Fruit fly (Drosophila melanogaster) Kc167 (cell line): ENCODE measurements around the gene CAH6.

Experiments
- Myc ChIP-seq: fragments of >200 bp; optimal IDR thresholded peaks from 2 replicates; lab custom pipeline; 2017; ENCODE audit warnings: missing external identifiers
- Sin3A ChIP-seq: fragments of >200 bp; optimal IDR thresholded peaks from 2 replicates; lab custom pipeline; 2018; ENCODE audit warnings: missing external identifiers
- h ChIP-seq: fragments of >200 bp; optimal IDR thresholded peaks from 3 replicates; lab custom pipeline; 2018; ENCODE audit warnings: missing external identifiers
- insv ChIP-seq: fragments of >200 bp; optimal IDR thresholded peaks from 3 replicates; lab custom pipeline; 2018; ENCODE audit warnings: missing external identifiers
- psq ChIP-seq: fragments of >200 bp; optimal IDR thresholded peaks from 2 replicates; lab custom pipeline; 2017; ENCODE audit warnings: missing external identifiers
- ttk ChIP-seq: sonication (Bioruptor generic); optimal IDR thresholded peaks from 2 replicates; lab custom pipeline; 2017; ENCODE audit warnings: missing external identifiers

Gene CAH6

DNA sequence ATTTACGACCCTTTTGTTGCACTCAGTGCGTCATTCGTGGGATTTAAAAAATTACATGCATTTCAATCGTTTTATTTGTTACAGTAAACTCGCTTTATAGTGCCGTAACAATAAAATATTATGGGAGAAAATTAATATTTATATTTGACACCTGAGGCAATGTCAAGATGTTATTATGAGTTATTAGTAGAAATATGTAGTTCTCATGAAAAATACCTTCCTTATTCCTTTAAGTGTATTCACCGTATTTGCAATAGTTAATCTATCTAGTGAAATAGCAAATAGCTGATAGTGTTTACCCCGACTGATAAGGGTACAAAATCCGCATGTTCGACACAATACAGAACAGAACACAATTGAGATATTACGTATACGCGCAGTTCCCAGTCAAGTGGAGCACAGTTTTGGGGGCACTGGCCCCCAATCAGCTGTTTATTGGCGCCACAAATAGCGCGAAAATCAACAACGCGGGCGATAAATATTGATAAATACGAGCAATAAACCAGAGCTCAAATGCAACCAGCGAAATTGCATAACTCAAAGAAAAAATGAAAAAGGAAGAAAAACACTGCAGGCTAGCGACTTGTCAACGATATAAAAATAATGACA, 6.9 kb upstream of the CAH6 start:
- TF ChIP-seq insv (lab: Kevin White, UChicago), result no peak
- no peak for TF ChIP-seq psq (lab: Kevin White, UChicago)
- TF ChIP-seq Sin3A (lab: Kevin White, UChicago), result no peak
- TF ChIP-seq ttk (lab: Kevin White, UChicago), result no peak
- no peak for TF ChIP-seq h (lab: Kevin White, UChicago)
- no peak for TF ChIP-seq Myc (lab: Kevin White, UChicago)

DNA sequence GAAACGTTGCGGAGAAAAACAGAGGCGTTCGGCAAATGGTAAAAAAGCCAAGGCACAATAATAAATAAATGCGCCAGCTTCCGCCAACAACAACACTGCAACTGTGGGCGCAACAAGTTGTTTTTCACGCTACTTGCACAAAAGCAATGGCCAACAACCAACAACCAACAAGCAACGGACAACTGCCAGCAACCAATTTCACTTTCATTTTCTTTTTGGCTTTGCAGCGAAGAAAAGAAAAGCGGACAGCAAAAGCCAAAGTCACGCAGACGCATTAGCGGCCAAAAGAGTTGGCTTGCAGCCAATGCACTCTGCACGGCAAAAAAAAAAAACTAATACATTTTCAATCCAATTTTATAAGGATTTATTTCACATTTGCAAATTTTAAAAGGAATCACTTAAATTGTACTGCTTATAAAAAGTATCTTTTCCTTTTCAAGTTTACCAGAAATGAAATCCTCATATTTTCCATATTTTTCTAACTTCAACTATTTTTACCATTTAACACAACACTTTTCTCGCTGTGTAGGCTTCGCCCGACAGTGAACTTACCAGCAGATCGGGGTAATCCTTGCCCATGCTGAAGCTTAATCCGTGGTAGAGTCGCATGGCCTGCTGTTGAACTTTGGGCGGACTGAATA, 6.1 kb upstream of the CAH6 start:
- no peak for TF ChIP-seq ttk (lab: Kevin White, UChicago)
- no peak for TF ChIP-seq insv (lab: Kevin White, UChicago)
- no peak for TF ChIP-seq psq (lab: Kevin White, UChicago)
- TF ChIP-seq Myc (lab: Kevin White, UChicago), result no peak
- no peak for TF ChIP-seq h (lab: Kevin White, UChicago)
- no peak for TF ChIP-seq Sin3A (lab: Kevin White, UChicago)

DNA sequence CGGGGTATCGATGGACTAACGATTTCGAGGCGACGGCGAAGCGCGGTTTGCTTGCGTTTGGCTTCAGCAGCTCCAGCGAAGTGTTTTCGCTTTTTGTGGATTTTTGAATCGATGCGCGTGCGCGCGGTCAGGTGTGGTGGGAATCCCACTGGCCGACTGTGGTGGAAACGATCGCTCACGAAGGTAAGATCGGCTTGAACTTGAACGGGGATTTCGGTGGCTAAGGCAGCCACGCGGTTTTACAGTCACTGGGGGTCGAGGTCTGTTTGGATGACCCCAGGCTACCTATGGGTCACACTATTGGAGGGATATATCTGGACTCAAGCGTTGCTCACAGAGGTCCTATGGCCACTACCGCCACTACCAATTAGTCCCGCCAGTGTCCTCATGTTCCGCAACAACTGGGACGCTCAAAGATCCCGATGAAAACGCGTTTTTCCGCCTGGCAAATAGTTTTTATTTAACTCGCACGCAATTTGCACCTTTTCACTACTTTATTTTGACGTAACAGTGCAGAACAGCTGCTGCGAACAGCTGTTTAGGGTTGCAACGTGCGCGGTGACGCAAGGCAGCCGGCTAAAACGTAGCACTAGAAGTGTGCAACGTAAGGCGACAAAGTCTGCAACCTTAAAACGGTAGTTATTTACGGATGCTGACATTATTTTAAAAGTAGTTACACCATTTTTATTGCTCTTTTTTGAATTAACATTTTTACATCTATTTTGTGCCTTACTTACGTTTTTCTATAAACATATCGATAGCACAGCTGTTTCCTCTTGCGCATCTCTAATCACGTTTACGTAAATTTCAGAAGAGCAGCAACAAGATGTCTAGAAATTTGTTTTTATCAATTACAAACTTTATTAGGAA, 5.1 kb upstream of the CAH6 start, which contains the start of the genes qless and mRpL32:
TSS of gene qless (minus strand) at position 516 of the 870 bp plus-strand sequence.
TSS of gene mRpL32 (plus strand) at position 780 of the 870 bp plus-strand sequence.
- TF ChIP-seq psq (lab: Kevin White, UChicago) (no peak), Sin3A (lab: Kevin White, UChicago) (no peak), ttk (lab: Kevin White, UChicago) (no peak), insv (lab: Kevin White, UChicago) (no peak), h (lab: Kevin White, UChicago) (no peak)

DNA sequence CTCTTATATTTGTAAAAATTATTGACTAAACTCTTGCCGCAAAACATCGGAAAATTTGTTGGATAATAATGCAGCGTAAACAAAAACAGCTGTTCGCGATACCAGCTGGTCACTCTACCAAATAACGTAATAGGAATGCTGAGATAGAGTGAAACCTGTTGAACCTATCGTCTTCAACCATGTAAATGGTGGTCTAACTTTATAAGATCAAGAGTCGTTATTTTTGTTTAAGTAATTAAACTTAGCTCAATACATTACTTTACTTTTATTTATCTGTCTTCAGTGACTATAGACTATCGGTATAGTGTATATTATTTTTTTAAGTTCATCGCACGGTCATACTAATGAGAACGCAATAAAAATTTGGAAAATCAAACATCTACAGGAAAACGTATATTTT, 2.6 kb upstream of the CAH6 start, which contains the start of the genes CG1750 and spn-F:
TSS of gene CG1750 (minus strand) at position 93 of the 400 bp plus-strand sequence.
TSS of gene spn-F (plus strand) at position 320 of the 400 bp plus-strand sequence.
- no peak for TF ChIP-seq Sin3A (lab: Kevin White, UChicago)

DNA sequence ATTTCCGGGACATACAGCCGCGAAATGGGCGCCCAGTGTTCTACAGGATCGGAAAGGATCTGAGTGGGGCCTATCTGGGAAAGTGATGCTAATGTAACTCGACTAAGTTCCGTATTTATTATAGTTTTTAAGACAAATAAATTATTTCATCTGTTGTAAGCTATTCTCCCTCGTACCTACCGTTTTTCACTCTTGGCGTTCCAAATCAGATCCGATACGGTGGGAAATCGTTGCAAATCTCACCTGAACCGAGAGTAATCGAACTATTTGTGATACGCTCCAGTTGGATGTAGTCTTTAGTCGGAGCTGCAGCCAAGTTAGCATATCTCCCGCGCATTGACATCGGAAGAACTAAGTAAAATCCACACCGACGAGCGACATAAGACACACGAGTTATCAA, 2.5 kb downstream of the CAH6 start, which contains the start of gene CAH16:
TSS of gene CAH16 (plus strand) at position 301 of the 400 bp plus-strand sequence.
- TF ChIP-seq h (lab: Kevin White, UChicago) (no peak), Myc (lab: Kevin White, UChicago) (no peak), psq (lab: Kevin White, UChicago) (no peak), Sin3A (lab: Kevin White, UChicago) (no peak)

DNA sequence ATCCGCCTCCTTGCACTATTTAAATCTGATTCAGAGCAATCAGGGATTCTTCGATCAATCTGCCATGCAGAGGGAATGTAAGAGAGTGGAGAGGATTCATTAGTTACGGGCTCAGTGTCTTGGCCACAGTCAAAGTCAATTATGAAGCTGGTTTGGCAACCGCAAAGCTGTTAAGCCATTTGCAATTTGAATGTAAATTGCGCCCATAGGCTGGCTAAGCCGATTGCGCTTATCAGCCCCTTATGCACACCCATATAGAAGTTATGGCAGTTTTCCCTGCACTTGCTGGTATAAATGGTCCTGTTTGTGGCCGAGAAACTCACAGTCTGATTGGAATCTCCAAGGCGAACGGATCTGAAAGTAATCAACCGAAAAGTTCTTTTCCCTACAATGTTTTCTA, 4.9 kb downstream of the CAH6 start, which contains the start of gene CAH5:
TSS of gene CAH5 (plus strand) at position 301 of the 400 bp plus-strand sequence.
- TF ChIP-seq Myc (lab: Kevin White, UChicago), result no peak
- TF ChIP-seq insv (lab: Kevin White, UChicago), result no peak

DNA sequence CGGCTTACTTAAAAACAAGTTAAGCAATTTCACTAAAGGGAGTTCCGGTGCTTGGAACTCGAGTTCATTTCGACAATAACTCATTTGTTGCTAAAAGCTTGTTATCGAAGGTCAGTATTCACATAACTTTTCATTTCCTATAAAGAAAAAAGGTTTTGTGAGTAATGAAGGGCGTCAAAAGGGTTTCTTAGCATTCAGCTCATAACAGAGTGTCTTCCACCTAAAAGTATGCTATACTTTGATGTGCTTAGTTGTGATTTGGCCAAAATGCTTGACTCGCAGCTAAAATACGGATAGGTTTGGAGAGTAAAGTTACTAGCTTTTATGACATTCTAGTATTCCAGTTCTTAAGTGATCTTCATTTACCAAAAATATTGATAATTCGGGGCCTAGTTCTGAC, 6.5 kb downstream of the CAH6 start:
- TF ChIP-seq Myc (lab: Kevin White, UChicago) (no peak), insv (lab: Kevin White, UChicago) (no peak), psq (lab: Kevin White, UChicago) (no peak), ttk (lab: Kevin White, UChicago) (no peak), h (lab: Kevin White, UChicago) (no peak), Sin3A (lab: Kevin White, UChicago) (no peak)

DNA sequence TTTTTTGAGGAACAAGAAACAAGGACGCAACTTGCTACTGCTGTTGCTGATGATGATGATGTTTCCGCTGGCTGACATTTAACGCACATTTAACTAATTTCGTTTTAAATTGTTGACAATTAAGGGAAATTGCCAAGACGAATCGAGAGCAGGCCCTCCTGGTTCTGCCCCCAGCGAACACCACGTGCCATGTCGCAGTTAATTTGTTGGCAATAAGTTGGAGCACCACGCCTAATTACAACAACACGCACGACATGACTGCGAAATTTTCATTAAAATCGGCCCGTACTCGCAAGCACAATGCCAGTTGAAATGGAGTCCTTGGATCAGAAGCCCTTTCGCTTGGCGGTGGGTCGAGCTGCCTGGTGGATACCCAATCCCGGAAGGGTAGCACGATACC, 8.0 kb downstream of the CAH6 start, which contains the start of gene ppk24:
TSS of gene ppk24 (plus strand) at position 301 of the 400 bp plus-strand sequence.
- TF ChIP-seq h (lab: Kevin White, UChicago), result no peak
- TF ChIP-seq psq (lab: Kevin White, UChicago), result no peak
- no peak for TF ChIP-seq insv (lab: Kevin White, UChicago)
- no peak for TF ChIP-seq Sin3A (lab: Kevin White, UChicago)
- TF ChIP-seq ttk (lab: Kevin White, UChicago), result no peak
- TF ChIP-seq Myc (lab: Kevin White, UChicago), result no peak

DNA sequence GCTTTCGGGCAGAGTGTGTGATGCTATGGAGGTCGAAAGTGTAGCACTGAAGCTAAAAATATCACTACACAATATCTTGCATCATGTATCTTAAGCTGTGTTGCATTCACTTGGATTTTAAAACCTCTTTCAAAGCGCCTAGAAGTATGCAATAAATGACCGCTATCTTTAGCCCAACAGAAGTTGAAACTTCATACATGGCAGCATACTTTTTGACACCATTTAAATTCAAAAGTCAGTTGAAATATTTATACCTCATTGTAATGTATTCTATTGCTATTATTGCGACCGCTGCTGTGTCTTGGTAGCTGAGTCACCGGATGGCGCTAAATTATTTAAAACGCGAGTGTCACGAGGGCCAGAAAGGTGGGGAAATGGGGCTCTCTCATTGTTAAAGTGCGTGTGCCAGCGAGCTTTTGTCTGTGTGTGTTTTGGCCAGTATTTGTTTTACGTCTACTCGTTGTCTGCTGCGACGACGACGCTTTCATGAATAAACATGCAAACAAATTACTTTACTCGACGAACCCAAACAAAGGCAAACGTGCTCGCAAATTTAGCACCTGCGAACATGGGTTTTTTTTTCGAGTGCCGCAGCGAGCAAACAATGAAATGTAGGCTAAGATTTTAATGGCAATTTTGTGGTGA, 13.5 kb downstream of the CAH6 start:
- TF ChIP-seq Myc (lab: Kevin White, UChicago), result no peak
- no peak for TF ChIP-seq ttk (lab: Kevin White, UChicago)
- no peak for TF ChIP-seq insv (lab: Kevin White, UChicago)
- TF ChIP-seq Sin3A (lab: Kevin White, UChicago), result no peak
- TF ChIP-seq h (lab: Kevin White, UChicago), result no peak
- no peak for TF ChIP-seq psq (lab: Kevin White, UChicago)

DNA sequence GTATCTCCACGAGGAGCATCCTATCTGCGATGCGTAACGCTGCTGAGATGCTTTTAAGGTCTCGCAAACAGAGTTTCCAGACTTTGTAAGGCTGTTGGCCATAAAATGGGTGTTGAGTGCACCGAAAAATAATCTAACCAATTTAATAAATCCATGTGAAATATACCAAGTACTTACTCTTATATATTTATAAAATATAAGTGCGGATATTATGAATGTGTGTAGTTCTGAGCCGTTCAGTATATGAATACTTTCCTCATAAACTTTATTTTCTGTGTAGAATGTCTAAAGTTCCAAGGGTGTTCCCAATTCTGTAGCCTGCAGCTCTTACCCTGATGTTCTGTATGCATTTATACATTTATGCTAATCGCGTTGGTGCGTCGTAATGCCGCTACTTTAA, 28.4 kb downstream of the CAH6 start:
- TF ChIP-seq h (lab: Kevin White, UChicago) (no peak), ttk (lab: Kevin White, UChicago) (no peak), psq (lab: Kevin White, UChicago) (no peak), Sin3A (lab: Kevin White, UChicago) (no peak), Myc (lab: Kevin White, UChicago) (no peak), insv (lab: Kevin White, UChicago) (no peak)
